Fruit fly (Drosophila melanogaster) ovary, adult (tissue): ENCODE data around the gene CG14105.

Experiments
- CG17801 ChIP-seq: fragments of 200-800 bp; optimal IDR thresholded peaks from 2 replicates; lab custom pipeline; 2019; ENCODE audit warnings: missing biosample characterization, mild to moderate bottlenecking, missing genetic modification characterization, moderate library complexity; ENCODE audit not compliant: partially characterized antibody

The CG14105 gene

DNA sequence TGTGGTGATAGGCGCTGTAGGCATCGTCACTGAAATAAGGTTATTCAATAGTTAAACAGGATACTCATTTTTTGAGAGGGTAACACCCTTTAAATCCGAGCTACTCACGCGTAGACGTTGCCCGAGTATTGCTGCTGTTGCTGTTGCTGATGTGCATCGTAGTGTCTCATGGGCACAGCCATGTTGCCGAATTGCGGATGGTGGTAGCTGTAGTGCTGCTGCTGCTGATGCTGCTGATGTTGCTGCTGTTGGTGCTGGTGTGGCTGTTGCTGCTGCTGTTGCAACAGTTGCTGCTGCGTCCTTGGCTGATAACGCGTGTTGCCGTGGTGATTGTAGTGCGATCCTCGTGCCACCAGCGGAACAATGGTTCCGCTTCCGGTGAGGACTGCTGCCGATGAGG is 3.7 kb upstream of the CG14105 start:
- no peak for TF ChIP-seq CG17801 (GFP tag; lab: Kevin White, UChicago)

DNA sequence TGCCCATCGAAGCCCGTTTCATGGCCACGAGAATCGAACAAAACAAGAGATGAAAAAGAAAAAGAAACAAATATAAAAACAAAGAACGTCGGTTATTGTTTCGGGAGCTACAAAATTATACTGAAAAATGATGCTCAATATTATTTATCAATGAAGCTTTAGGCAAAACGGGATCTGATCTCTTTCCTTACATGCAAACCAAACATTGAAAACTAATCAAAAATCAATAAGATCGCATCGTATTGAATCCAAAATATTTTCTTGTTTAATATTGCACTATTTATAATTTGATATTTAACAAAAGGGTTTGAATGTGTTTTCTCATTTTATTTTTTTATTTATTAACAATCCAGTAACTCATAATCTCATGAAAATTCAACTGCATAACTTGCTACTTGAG is 902 bp downstream of the CG14105 start, which contains the start of gene CG14106:
Gene CG14106 (minus strand): TSS at position 101 of the 400 bp plus-strand sequence.
- no peak for TF ChIP-seq CG17801 (GFP tag; lab: Kevin White, UChicago)

DNA sequence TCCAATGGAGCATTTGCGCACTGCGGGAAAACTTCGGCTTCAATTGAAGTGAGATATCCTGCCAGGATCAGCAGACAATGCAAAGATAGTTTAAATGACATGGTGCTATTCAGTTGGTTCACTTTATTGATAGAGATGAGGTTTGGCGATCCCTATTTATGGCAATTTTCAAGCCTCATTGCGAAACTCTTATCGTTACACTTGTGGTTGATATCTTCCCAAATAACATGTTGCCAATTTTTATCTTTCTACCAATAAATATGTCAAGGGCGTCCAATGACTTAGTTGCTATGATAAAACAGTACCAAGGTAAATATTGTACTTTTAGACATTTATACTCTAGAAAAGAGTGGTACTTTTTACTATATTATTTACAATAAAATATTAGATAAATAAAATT is 2.4 kb downstream of the CG14105 start, which contains the start of gene CG33263:
Gene CG33263 (minus strand): TSS at position 101 of the 400 bp plus-strand sequence.
- TF ChIP-seq CG17801 (GFP tag; lab: Kevin White, UChicago) = no peak

DNA sequence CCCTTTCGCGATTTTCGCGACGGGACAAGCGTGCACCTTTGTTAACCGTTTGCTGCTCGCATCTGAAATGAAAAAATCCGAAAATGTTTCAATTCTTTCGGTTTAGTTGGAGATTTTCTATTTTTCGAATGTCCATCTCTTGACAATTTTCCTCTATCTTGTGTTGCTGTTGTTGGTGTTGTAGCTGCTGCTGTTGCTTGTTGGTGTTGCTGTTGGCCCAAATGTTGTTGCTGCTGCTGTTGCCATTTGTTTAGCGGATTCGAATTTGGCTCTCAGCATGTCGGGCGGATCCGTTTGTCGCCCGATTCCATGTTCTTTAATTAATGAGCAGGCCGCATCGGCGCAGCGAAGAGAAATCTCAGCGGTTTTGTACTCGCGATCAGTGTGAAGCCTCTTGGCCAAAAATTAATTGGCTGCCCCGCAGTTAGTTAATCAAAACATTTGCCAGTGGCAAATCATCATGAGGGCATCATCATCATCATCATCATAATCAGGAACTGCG is 4.1 kb downstream of the CG14105 start, which contains the start of gene CG32121:
Gene CG32121 (minus strand): TSS at position 51 of the 502 bp plus-strand sequence.
- TF ChIP-seq CG17801 (GFP tag; lab: Kevin White, UChicago) = no peak

DNA sequence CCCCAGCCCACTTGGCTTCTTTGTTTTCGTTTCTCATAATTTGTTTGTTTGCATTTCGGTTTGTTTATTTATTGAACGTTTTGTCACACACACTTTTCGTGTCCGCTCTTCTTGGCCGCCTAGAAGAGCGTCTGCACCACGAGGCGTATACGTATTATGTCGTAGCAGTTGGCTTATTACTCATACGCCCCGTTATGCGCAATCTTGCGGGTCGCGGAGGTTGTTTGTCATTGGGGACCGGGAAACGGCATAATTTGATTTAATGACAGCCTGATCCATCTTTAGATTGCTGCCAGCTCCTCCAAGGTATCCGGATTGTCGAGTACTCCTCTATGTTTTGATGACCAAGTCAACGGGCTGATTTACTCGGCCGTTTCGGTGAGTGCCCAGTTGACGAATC is 6.3 kb downstream of the CG14105 start:
- TF ChIP-seq CG17801 (GFP tag; lab: Kevin White, UChicago) = no peak

DNA sequence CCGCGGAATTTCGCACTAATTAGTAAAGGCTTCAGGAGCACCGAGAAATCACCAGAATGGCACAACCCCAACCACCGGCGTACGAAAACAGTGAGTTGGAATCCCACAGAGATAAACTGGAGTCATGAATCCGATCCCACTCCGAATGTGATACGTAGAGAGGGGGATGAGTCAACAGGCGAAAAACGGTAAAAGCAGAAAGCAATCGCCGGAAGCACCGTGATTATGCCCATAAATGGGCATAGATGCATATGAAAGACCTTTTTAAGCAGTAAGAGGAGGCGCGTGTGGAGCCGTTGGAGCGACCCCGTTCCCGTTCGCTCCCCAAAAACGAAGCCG is 13.6 kb downstream of the CG14105 start:
- no peak for TF ChIP-seq CG17801 (GFP tag; lab: Kevin White, UChicago)

DNA sequence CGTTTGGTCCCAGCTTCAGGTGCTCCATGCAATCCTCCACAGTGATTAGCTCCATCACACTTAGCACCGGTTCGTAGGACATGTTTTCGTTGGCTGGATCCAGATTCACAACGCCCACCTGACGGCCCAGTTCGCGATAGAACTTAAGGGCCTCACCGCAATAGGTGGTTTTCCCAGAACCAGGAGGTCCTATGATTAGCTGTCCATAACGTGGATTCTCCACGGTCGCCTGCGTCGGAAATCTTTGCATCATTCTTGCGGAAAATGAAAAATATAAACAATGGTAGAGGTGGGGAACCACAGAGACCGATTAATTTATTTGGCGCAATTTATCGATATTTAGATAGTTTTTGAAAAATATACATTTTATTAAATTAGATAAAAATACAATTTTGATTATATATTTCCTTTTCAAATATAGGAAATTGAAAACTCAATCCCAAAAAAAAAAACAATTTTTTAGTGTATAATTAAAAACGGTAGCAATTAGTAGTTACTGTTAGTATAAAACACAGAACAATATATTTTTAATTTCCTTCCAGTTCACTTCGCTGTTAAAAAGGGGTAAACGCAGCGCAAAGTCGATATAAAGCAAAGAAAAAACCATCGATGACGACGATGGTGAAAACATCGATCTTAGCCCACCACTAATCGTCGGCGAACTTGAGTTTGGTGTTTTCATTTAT is 14.1 kb downstream of the CG14105 start, which contains the start of the genes CG10222 and flr:
Gene CG10222 (minus strand): TSS at position 254 of the 686 bp plus-strand sequence.
Gene flr (plus strand): TSS at position 644 of the 686 bp plus-strand sequence.
- no peak for TF ChIP-seq CG17801 (GFP tag; lab: Kevin White, UChicago)

DNA sequence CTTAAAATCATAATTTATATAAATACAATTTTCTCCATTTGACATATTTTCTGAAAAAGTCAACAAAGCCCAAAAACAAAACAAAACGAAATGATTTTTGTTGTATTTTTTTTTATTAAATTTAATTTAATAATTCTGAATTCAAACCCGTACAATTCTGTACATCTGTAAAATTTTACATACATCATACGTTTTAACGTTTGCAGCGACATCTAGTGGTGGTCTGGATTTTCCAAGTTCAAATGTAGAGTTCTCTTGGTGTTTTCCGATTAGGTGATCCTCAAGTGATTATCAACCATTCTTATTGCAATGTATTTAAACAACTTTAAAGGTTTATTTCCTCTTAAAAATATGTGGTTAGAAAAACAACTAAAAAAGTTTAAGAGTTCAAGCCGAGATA is 15.5 kb downstream of the CG14105 start:
- TF ChIP-seq CG17801 (GFP tag; lab: Kevin White, UChicago) = no peak

DNA sequence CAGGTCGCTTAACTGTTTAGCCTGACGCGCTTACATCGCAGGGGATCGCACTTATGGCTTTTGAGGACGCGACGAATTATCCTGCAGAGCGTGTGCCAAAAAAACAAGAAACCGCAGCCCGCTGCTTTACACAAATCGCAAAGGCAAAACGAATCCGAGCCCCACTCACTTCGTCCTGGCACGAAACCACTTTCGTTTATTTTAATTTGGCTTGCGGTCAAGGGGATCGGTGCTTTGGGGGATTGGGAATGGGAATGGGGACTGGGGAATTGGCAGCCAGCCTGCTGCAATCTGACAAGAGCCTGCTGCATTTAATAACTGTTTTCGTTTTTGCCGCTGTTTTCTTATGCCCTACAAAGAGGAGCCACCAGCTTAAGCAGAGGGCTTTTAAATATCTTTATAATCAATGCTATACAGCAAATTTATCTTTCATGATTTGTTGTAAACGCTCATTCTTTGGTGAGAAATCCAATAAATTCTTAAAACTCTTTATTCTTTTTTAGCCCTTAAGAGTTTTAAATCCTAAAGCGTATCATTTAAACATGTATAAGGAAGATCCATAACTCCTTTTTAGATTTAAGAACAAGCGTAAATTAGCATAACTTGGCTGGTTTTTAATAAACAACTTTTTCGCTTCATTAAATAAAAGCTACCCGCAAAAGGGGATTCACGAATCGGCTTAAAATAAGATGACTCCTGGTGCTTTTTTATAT is 16.5 kb downstream of the CG14105 start:
- no peak for TF ChIP-seq CG17801 (GFP tag; lab: Kevin White, UChicago)

DNA sequence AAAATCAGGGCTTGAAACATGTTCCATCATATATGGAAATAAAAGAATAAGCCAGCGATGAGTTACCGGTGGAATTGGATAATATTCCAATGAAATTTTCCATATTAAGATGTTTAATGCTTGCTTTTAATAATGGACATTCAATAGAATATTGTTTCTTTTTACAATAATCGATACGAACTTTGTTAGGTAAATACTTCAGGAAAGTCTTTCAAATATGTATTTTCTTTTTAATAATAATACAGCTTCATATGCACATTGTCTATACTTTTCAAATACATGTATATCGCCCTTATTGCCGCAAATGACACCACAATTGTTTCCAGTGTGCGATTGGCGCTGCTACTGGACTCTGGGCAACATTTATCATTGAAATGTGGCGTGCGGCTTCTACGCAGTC is 19.6 kb downstream of the CG14105 start:
- no peak for TF ChIP-seq CG17801 (GFP tag; lab: Kevin White, UChicago)

DNA sequence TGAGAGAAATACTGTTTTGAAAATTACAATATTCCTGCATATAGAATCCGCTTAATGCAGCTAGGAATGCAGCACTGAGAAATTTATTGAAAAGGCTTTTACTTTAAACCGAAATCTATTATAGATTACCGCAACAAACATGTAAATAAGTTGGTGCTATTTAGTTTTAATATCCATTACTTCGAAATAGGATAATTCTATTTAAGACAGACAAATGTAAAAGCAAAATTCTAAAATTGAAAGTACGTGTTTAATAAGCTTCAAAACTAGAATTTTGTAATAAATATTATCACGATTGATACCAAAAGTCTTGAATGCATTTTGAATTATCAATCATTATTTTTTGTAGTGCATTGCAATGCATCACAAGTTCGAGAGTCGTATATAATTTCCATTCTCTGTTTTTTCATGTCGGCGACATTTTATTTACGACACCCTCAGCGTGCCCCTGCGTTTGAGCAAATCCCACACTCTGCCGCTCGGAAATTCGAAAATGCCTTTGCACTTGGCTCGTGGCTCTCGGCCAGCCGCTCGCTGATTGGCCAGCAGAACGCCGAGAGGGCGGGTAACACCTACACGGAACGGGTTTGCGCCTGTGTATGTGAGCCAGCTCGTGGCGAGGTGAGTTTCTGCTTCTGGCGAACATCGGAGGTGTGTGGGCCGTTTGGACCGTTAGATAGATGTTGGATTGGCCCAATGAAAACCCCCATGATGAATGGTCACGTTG is 23.2 kb downstream of the CG14105 start:
- no peak for TF ChIP-seq CG17801 (GFP tag; lab: Kevin White, UChicago)

DNA sequence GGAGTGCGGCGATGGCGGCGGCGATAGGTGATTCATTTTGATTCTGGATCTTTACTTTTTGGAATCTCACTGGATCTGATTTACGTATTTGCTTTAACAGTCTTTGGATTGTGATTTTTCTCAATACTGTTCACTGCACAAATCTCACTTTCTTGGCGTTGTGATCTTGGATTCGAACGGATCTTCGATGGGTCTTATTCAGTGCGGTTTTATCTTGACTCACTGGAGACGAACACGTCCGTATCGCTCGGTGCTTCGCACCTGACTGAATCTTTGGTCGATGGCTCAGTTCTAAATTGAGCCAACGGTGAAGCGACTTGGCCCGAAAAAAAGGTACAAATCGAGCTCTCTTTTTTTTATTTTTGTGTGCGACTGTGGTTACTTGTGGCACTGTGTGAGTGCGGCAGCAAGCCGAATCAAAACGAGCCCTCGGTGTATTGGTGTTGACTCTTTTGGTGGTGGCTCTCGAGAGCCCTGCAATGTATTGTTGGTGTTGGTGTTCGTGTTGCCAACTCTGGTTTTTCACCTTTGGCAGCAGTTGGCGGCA is 25.5 kb downstream of the CG14105 start, which contains the start of gene sens:
Gene sens (minus strand): TSS at position 254 of the 547 bp plus-strand sequence.
- TF ChIP-seq CG17801 (GFP tag; lab: Kevin White, UChicago) = no peak

DNA sequence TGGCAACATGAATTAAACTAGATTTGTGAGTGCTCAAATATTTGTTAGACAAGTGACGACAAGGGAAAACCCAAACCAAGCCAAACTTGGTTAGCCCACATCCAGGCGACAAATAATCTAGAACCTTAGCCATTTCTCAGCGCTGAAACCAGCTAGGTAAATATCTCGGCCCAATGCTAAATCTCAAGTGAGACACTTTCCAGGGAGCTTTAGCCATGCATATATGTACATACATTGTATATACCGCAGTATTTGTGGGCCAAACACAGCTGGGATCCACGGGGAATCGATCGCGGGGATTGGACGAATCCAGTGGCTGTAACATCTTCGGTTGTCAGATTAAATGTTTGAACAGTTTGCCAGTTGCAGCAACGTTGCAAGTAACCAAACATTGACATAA is 28.8 kb downstream of the CG14105 start:
- no peak for TF ChIP-seq CG17801 (GFP tag; lab: Kevin White, UChicago)

DNA sequence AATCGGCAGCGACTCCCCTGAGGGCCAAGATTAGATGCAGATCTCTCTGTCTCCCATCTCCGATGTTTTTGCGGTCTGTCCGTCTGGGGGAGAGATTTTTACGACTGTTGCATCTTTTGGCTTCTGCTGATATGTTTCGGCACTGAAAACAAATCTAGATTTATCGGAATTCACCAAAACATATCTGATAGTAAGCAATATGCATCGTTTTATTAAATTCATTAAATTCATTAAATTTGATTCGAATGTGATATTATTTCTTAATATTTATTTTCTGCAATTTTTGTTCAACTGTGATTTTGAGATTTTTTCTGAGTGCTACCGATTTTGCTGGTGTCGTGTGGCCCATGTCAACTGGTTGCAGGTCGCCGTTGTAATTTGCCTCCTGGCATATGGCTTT is 32.9 kb downstream of the CG14105 start:
- TF ChIP-seq CG17801 (GFP tag; lab: Kevin White, UChicago) = no peak

DNA sequence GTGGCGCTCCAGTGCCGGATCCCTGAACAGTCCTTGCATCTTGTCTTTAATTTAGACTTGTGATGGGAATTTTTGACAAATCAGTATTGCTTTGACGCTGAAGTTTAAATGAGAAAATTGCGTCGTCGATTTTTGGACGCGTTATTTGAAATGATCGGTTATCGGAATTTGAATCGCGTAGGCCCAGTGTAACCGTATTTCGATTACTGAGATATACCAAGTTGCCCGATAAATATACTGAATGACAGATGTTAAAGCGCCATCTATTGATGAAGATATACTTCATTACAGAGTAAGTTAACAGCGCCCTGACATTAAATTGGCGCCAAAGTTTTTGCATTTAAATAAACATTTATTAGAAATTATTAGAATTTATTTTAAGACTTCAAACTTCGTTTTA is 36.6 kb downstream of the CG14105 start, which contains the start of gene Poc1:
Gene Poc1 (minus strand): TSS at position 173 of the 400 bp plus-strand sequence.
- no peak for TF ChIP-seq CG17801 (GFP tag; lab: Kevin White, UChicago)
